Worm (Caenorhabditis elegans) whole organism, L1 larva: Measurements from ENCODE around the gene srj-57.
A peak's percentile ranks its signal among the peaks of the same experiment; 100 is the strongest.

Source experiments
- C34B4.2 ChIP-seq: sonication (generic microtip); optimal IDR thresholded peaks from 2 replicates; lab custom pipeline; 2017; ENCODE audit warnings: mild to moderate bottlenecking, missing genetic modification characterization, missing compliant biosample characterization
- F16B12.6 ChIP-seq: fragments of 150-350 bp; optimal IDR thresholded peaks from 2 replicates; lab custom pipeline; 2014; ENCODE audit warnings: missing biosample characterization, missing genetic modification characterization
- Y116A8C.19 ChIP-seq: sonication (generic microtip); optimal IDR thresholded peaks from 2 replicates; lab custom pipeline; 2016; ENCODE audit warnings: missing compliant biosample characterization, missing genetic modification characterization, borderline replicate concordance
- aly-2 ChIP-seq: fragments of 150-350 bp; optimal IDR thresholded peaks from 2 replicates; lab custom pipeline; 2014; ENCODE audit warnings: missing biosample characterization, missing genetic modification characterization
- ceh-8 ChIP-seq: fragments of 200-800 bp; sonication (Bioruptor generic); optimal IDR thresholded peaks from 2 replicates; lab custom pipeline; 2018; ENCODE audit warnings: mild to moderate bottlenecking, missing genetic modification characterization, moderate library complexity, missing compliant biosample characterization
- dsc-1 ChIP-seq: sonication (generic microtip); optimal IDR thresholded peaks from 2 replicates; lab custom pipeline; 2016; ENCODE audit warnings: mild to moderate bottlenecking, missing genetic modification characterization, missing compliant biosample characterization
- efl-1 ChIP-seq, 4 experiments: fragments of 150-350 bp; optimal IDR thresholded peaks in 3 of 4; peaks in 1 of 4; 1 replicate in 1 of 4; 2 replicates in 3 of 4; lab custom pipeline; 2014; ENCODE audit warnings: missing biosample characterization in 2 of 4, missing genetic modification characterization in 2 of 4, missing genetic modification reagents in 2 of 4
- efl-3 ChIP-seq: fragments of 200-800 bp; sonication (Bioruptor generic); optimal IDR thresholded peaks from 2 replicates; lab custom pipeline; 2018; ENCODE audit warnings: mild to moderate bottlenecking, missing genetic modification characterization, missing compliant biosample characterization
- elt-2 ChIP-seq: sonication (generic microtip); optimal IDR thresholded peaks from 2 replicates; lab custom pipeline; 2016; ENCODE audit warnings: missing genetic modification characterization, mild to moderate bottlenecking, inconsistent platforms, missing compliant biosample characterization, missing genetic modification reagents
- fkh-10 ChIP-seq: sonication (generic microtip); optimal IDR thresholded peaks from 2 replicates; lab custom pipeline; 2017; ENCODE audit warnings: missing biosample characterization, missing genetic modification reagents, missing genetic modification characterization
- hlh-17 ChIP-seq: fragments of 200-800 bp; sonication (Bioruptor generic); optimal IDR thresholded peaks from 2 replicates; lab custom pipeline; 2018; ENCODE audit warnings: missing genetic modification characterization, mild to moderate bottlenecking, missing compliant biosample characterization, moderate library complexity, borderline replicate concordance
- hpl-2 ChIP-seq: fragments of 150-350 bp; optimal IDR thresholded peaks from 2 replicates; lab custom pipeline; 2014; ENCODE audit warnings: missing biosample characterization, missing genetic modification reagents, missing genetic modification characterization
- irx-1 ChIP-seq: sonication (generic microtip); optimal IDR thresholded peaks from 2 replicates; lab custom pipeline; 2016; ENCODE audit warnings: missing genetic modification characterization, missing compliant biosample characterization
- lin-13 ChIP-seq: fragments of 150-350 bp; optimal IDR thresholded peaks from 2 replicates; lab custom pipeline; 2014; ENCODE audit warnings: missing biosample characterization, missing genetic modification reagents, missing genetic modification characterization
- lin-14 ChIP-seq: fragments of 200-800 bp; sonication (Bioruptor generic); optimal IDR thresholded peaks from 2 replicates; lab custom pipeline; 2018; ENCODE audit warnings: mild to moderate bottlenecking, missing genetic modification characterization, moderate library complexity, missing compliant biosample characterization
- lin-15B ChIP-seq: fragments of 150-350 bp; sonication (generic microtip); optimal IDR thresholded peaks from 3 replicates; lab custom pipeline; 2014; ENCODE audit warnings: missing biosample characterization, missing genetic modification characterization
- lin-39 ChIP-seq: fragments of 150-350 bp; optimal IDR thresholded peaks from 2 replicates; lab custom pipeline; 2014; ENCODE audit warnings: missing biosample characterization, missing genetic modification reagents, missing genetic modification characterization
- lir-3 ChIP-seq: sonication (generic microtip); optimal IDR thresholded peaks from 2 replicates; lab custom pipeline; 2016; ENCODE audit warnings: mild to moderate bottlenecking, missing genetic modification characterization, moderate library complexity, missing compliant biosample characterization; ENCODE audit not compliant: poor library complexity
- mdl-1 ChIP-seq, 2 experiments: fragments of 150-350 bp; optimal IDR thresholded peaks; 2 replicates each; lab custom pipeline; 2014 to 2017; ENCODE audit warnings: missing biosample characterization in 2 of 2, missing genetic modification characterization in 2 of 2, inconsistent platforms in 1 of 2
- nhr-19 ChIP-seq: fragments of 200-800 bp; sonication (Bioruptor generic); conservative IDR thresholded peaks from 2 replicates; pipeline ENCODE4 v1.3.6; 2022; ENCODE audit warnings: missing genetic modification characterization, missing compliant biosample characterization
- nhr-237 ChIP-seq: fragments of 150-350 bp; optimal IDR thresholded peaks from 2 replicates; lab custom pipeline; 2014; ENCODE audit warnings: missing biosample characterization, missing genetic modification characterization
- nhr-71 ChIP-seq: sonication (generic microtip); optimal IDR thresholded peaks from 2 replicates; lab custom pipeline; 2016; ENCODE audit warnings: mild to moderate bottlenecking, missing genetic modification characterization, moderate library complexity, missing compliant biosample characterization
- nhr-85 ChIP-seq: sonication (generic microtip); peaks from one replicate; lab custom pipeline; 2016; ENCODE audit warnings: missing genetic modification characterization, inconsistent platforms, missing compliant biosample characterization
- pag-3 ChIP-seq: sonication (generic microtip); optimal IDR thresholded peaks from 2 replicates; lab custom pipeline; 2017; ENCODE audit warnings: missing genetic modification characterization, mild to moderate bottlenecking, missing compliant biosample characterization, antibody characterized with exemption, borderline replicate concordance; ENCODE audit not compliant: insufficient read depth
- pax-3 ChIP-seq: fragments of 200-800 bp; sonication (Bioruptor generic); optimal IDR thresholded peaks from 2 replicates; lab custom pipeline; 2018; ENCODE audit warnings: mild to moderate bottlenecking, missing genetic modification characterization, moderate library complexity, missing compliant biosample characterization
- skn-1 ChIP-seq: fragments of 150-350 bp; optimal IDR thresholded peaks from 2 replicates; lab custom pipeline; 2014; ENCODE audit warnings: missing biosample characterization, missing genetic modification characterization
- sox-4 ChIP-seq: sonication (generic microtip); optimal IDR thresholded peaks from 2 replicates; lab custom pipeline; 2016; ENCODE audit warnings: missing genetic modification characterization, missing compliant biosample characterization
- swsn-7 ChIP-seq: sonication (generic microtip); optimal IDR thresholded peaks from 2 replicates; lab custom pipeline; 2016; ENCODE audit warnings: missing genetic modification characterization, missing compliant biosample characterization
- unc-130 ChIP-seq: fragments of 150-350 bp; optimal IDR thresholded peaks from 2 replicates; lab custom pipeline; 2017; ENCODE audit warnings: missing biosample characterization, missing genetic modification characterization, inconsistent platforms
- unc-30 ChIP-seq: sonication (generic microtip); optimal IDR thresholded peaks from 2 replicates; lab custom pipeline; 2017; ENCODE audit warnings: missing biosample characterization, missing genetic modification characterization
- unc-86 ChIP-seq: sonication (generic microtip); optimal IDR thresholded peaks from 2 replicates; lab custom pipeline; 2016; ENCODE audit warnings: missing genetic modification characterization, missing compliant biosample characterization
- vab-15 ChIP-seq: sonication (generic microtip); optimal IDR thresholded peaks from 2 replicates; lab custom pipeline; 2017; ENCODE audit warnings: missing genotype, mild to moderate bottlenecking, missing genetic modification characterization, missing compliant biosample characterization
- xbp-1 ChIP-seq: sonication (generic microtip); optimal IDR thresholded peaks from 2 replicates; lab custom pipeline; 2016; ENCODE audit warnings: missing genetic modification characterization, missing compliant biosample characterization
- zag-1 ChIP-seq: fragments of 150-350 bp; optimal IDR thresholded peaks from 2 replicates; lab custom pipeline; 2014; ENCODE audit warnings: missing biosample characterization, missing genetic modification characterization
- zip-4 ChIP-seq: fragments of 200-800 bp; sonication (Bioruptor generic); optimal IDR thresholded peaks from 2 replicates; lab custom pipeline; 2018; ENCODE audit warnings: mild to moderate bottlenecking, missing genetic modification characterization, moderate library complexity, missing compliant biosample characterization
- ztf-11 ChIP-seq, 2 experiments: sonication (generic microtip); optimal IDR thresholded peaks; 2 replicates each; lab custom pipeline; 2016 to 2017; ENCODE audit warnings: missing genetic modification characterization in 2 of 2, missing biosample characterization in 1 of 2, missing compliant biosample characterization in 1 of 2

srj-57 gene

DNA sequence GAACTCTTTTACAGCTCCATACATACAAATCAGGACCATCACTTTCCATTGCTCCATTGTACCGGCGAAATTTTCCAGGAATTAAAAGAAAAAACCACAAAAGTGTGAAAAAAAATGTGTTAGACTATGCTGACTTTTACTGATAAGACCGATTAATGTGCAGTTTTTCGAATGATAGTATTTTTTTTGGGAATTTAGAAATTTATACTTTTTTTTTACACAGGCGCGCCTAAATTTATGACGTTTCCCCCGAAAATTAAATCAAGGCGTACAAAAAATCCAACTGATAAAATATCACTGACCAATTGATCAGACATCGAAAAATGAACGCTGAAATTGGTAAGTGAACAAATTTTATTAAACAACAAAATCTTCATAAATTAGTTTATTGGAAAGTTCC, 20.0 kb upstream of the srj-57 start, which contains the start of gene folt-2:
Gene folt-2 (minus strand): TSS at position 179 of the 400 bp plus-strand sequence.
- TF ChIP-seq dsc-1 (tag; lab: Kevin White, UChicago) = no peak
- no peak for TF ChIP-seq lin-13 (GFP tag; lab: Kevin White, UChicago)
- no peak for TF ChIP-seq nhr-85
- TF ChIP-seq lin-39 (tag; lab: Kevin White, UChicago) = no peak
- TF ChIP-seq efl-3 (GFP tag; lab: Kevin White, UChicago) = no peak
- TF ChIP-seq nhr-71 (tag; lab: Kevin White, UChicago) = peak; percentile 10
- no peak for TF ChIP-seq efl-1 (optimal IDR thresholded peaks at IDR 0.05; lab: Kevin White, UChicago)
- TF ChIP-seq efl-1 (GFP tag; optimal IDR thresholded peaks at IDR 0.05 in 1 of 2; lab: Kevin White, UChicago) = peak in 1 of 2 experiments; percentile 22
- TF ChIP-seq elt-2 (tag; lab: Kevin White, UChicago) = peak; percentile 50
- no peak for TF ChIP-seq nhr-19

DNA sequence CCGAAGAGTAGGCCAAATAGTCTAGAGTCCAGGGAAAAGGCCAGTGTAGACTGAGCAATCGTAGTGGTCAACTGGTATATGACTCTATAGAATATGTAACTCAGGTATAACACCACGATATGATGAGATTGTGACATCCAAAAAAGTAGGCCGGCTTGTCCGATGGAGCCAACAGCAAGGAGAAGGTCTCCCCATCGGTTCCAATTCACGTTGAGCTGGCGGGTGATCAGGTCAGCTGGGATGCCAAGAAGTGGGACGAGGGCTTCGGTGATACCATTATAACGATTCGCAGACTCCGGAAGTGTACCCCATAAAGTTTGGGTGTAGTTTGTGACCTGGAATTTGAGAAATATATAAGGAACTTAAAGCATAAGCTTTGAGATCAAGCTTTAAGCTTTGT, 17.6 kb upstream of the srj-57 start:
- TF ChIP-seq unc-130 (tag; lab: Kevin White, UChicago) = no peak

DNA sequence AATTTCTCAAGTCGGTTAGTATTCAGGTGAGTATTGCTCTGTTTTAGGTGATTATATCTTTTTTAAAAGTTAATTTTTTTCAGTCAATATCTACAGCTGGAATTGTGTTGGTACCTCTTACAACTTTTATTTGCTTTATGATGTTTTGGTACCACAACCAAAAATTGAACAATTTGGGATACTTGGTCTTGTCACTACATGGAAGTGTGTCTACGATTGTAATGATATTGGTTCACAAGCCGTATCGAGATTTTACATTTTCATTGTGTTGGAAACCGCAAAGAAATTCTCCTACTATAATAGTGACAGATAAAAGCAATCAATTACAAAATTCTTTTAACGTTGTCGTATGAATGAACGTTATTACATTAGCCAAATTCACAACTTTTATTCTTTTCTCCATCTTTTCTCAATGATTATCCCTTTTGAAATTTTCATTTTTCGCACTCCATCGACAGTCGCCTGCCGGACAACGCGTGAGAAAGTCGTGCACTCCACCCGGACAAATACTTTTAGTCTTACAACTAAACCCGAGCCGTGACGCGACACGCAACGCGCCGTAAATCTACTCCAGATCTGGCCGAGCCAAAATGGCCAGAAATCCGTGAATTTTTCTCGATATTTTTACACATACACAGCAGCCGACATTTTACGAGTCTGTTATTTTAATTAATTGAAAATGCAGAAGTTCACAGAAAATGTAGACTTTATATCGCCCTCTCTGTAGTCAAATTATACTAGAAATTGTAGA, 16.6 kb upstream of the srj-57 start:
- no peak for TF ChIP-seq zip-4
- TF ChIP-seq nhr-19 = no peak
- no peak for TF ChIP-seq pag-3 (tag; lab: Kevin White, UChicago)
- TF ChIP-seq unc-30 = no peak
- no peak for TF ChIP-seq sox-4
- TF ChIP-seq, all 84 proteins: peak for 0

DNA sequence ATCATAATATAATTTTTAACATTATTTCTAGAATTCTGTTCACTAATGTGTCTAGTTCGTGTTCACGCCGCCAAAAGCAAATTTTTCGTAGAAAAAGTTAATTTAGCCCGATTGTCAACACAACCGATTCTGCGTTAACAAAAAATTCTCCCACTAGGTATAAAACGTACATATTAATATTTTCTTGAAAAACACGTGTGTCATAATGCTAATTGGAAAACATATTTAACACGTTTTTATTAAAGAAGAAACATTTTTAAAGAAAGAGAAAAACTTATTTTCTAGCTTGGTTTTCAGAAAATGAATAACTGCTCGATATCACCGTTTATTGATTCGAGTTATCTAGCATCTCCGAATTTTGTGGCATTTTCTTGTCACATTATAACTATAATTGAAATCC, 14.8 kb upstream of the srj-57 start, which contains the start of gene srh-243:
Gene srh-243 (plus strand): TSS at position 301 of the 400 bp plus-strand sequence.
- no peak for TF ChIP-seq ceh-8
- TF ChIP-seq hlh-17 (GFP tag; lab: Kevin White, UChicago) = no peak
- no peak for TF ChIP-seq lin-15B
- TF ChIP-seq dsc-1 (tag; lab: Kevin White, UChicago) = no peak
- TF ChIP-seq lir-3 (tag; lab: Kevin White, UChicago) = no peak
- TF ChIP-seq fkh-10 (GFP tag; lab: Kevin White, UChicago) = no peak
- no peak for TF ChIP-seq ztf-11 (tag; optimal IDR thresholded peaks at IDR 0.05; lab: Kevin White, UChicago)
- TF ChIP-seq unc-86 (tag; lab: Kevin White, UChicago) = no peak
- no peak for TF ChIP-seq xbp-1 (tag; lab: Kevin White, UChicago)
- TF ChIP-seq pax-3 (tag; lab: Kevin White, UChicago) = no peak
- no peak for TF ChIP-seq F16B12.6 (tag; lab: Kevin White, UChicago)
- TF ChIP-seq Y116A8C.19 = no peak
- TF ChIP-seq zag-1 (tag; lab: Kevin White, UChicago) = no peak
- TF ChIP-seq swsn-7 (tag; lab: Kevin White, UChicago) = no peak
- no peak for TF ChIP-seq lin-39 (tag; lab: Kevin White, UChicago)
- no peak for TF ChIP-seq nhr-237 (tag; lab: Kevin White, UChicago)
- no peak for TF ChIP-seq lin-14 (GFP tag; lab: Kevin White, UChicago)
- no peak for TF ChIP-seq C34B4.2 (tag; lab: Kevin White, UChicago)
- no peak for TF ChIP-seq mdl-1 (tag; optimal IDR thresholded peaks at IDR 0.05; lab: Kevin White, UChicago)
- no peak for TF ChIP-seq aly-2 (tag; lab: Kevin White, UChicago)

DNA sequence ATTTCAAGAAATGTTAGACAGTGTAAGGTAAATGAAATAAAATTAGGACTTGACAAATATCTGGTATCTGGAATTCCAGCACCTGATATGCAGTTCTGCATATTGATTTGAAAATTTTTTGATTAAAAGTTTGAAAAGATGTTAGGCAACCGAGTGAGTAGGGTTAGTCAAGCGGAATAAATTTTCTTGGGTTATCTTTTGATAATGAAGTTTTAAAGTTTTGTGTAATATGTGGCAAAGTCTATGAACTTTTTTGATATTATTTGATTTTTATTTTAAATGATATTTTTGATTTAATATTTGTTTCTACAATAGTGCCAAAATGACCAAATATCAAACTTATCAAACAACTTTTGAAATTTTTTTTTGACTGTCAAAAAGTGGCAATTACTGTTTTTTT, 14.1 kb upstream of the srj-57 start, which contains the start of gene srh-241:
Gene srh-241 (minus strand): TSS at position 101 of the 400 bp plus-strand sequence.
- TF ChIP-seq irx-1 (tag; lab: Kevin White, UChicago) (no peak), zag-1 (tag; lab: Kevin White, UChicago) (no peak), dsc-1 (tag; lab: Kevin White, UChicago) (no peak), unc-130 (tag; lab: Kevin White, UChicago) (no peak), vab-15 (tag; lab: Kevin White, UChicago) (no peak), skn-1 (no peak), hpl-2 (GFP tag; lab: Kevin White, UChicago) (no peak)
- TF ChIP-seq, all 84 proteins: peak for 0
